Worm (Caenorhabditis elegans): Measurements from ENCODE around the gene C54F6.17.
"Not testable (repeated sequence)": the region's sequence is repeated elsewhere in the genome, so short reads cannot be mapped to it uniquely, and the experiment has no call there.

Gene C54F6.17

ce11 chrV:7547479-7547878 is 20.2 kb downstream of the C54F6.17 start, which contains the start of gene ftn-1:
ftn-1 (minus strand) TSS chrV:7547579.
- TF ChIP-seq unc-62 (GFP tag; optimal IDR thresholded peaks at IDR 0.05 in 1 of 2) (peak in 1 of 2 experiments; percentile 48), unc-62 (tag; optimal IDR thresholded peaks at IDR 0.05) (no peak), ama-1 (optimal IDR thresholded peaks at IDR 0.05) (peak; percentile 37), aly-2 (tag; optimal IDR thresholded peaks at IDR 0.05) (no peak), daf-16 (GFP tag; optimal IDR thresholded peaks at IDR 0.05) (no peak), daf-16 (tag; optimal IDR thresholded peaks at IDR 0.05) (peak; percentile 74)

- TF ChIP-seq dmd-9 (GFP tag; IDR thresholded peaks at IDR 0.05): no peak
- TF ChIP-seq nhr-77 (tag; optimal IDR thresholded peaks at IDR 0.05): no peak
- TF ChIP-seq pqm-1 (tag; optimal IDR thresholded peaks at IDR 0.05): peak; percentile 48
- peak; percentile 40 for TF ChIP-seq hlh-30 (tag; optimal IDR thresholded peaks at IDR 0.05; ENCODE audit: insufficient read depth)
- no peak for TF ChIP-seq nhr-10 (tag; optimal IDR thresholded peaks at IDR 0.05)
- TF ChIP-seq F37D6.2 (tag; optimal IDR thresholded peaks at IDR 0.05): no peak
- TF ChIP-seq mdl-1 (tag; optimal IDR thresholded peaks at IDR 0.05): no peak
- TF ChIP-seq Y105C5A.15 (GFP tag; IDR thresholded peaks at IDR 0.05): no peak
- peak in 1 of 2 experiments; percentile 70 for TF ChIP-seq hif-1 (tag; optimal IDR thresholded peaks at IDR 0.05)
- TF ChIP-seq nhr-6 (tag; optimal IDR thresholded peaks at IDR 0.05): no peak
- TF ChIP-seq R02D3.7 (tag; optimal IDR thresholded peaks at IDR 0.05): no peak
- TF ChIP-seq daf-8 (GFP tag; IDR thresholded peaks at IDR 0.05): no peak
- TF ChIP-seq daf-16 (GFP tag; optimal IDR thresholded peaks at IDR 0.05): no peak
- peak; percentile 97 for TF ChIP-seq daf-16 (tag; optimal IDR thresholded peaks at IDR 0.05)
- no peak for TF ChIP-seq ceh-32 (tag; optimal IDR thresholded peaks at IDR 0.05; ENCODE audit: poor library complexity)
- no peak for TF ChIP-seq nhr-28 (tag; optimal IDR thresholded peaks at IDR 0.05)
- peak; percentile 99 for TF ChIP-seq aha-1 (tag)
- no peak for TF ChIP-seq zfp-3 (GFP tag; conservative IDR thresholded peaks at IDR 0.05)
- no peak for TF ChIP-seq lin-13 (GFP tag; optimal IDR thresholded peaks at IDR 0.05)
- peak; percentile 66 for TF ChIP-seq dmd-6 (GFP tag; IDR thresholded peaks at IDR 0.05)
These were observed 20.8 kb downstream of the C54F6.17 start for ce11 chrV:7548017-7548416.

- TF ChIP-seq pha-4 (GFP tag; IDR thresholded peaks at IDR 0.05): peak; percentile 78
- TF ChIP-seq pha-4 (tag; optimal IDR thresholded peaks at IDR 0.05): not testable (repeated sequence)
- TF ChIP-seq F44E2.7 (GFP tag; IDR thresholded peaks at IDR 0.05): peak; percentile 79
- peak; percentile 62; the same call in 1 of the 2 replicates for TF ChIP-seq nhr-42 (GFP tag; IDR thresholded peaks at IDR 0.05)
- TF ChIP-seq tra-1 (GFP tag; IDR thresholded peaks at IDR 0.05): peak; percentile 66; the same call in 1 of the 2 replicates
- TF ChIP-seq D1046.2 (GFP tag; IDR thresholded peaks at IDR 0.05): peak; percentile 81; the same call in 1 of the 2 replicates
- peak; percentile 73; the same call in 1 of the 2 replicates for TF ChIP-seq nhr-41 (GFP tag; IDR thresholded peaks at IDR 0.05)
- TF ChIP-seq Y48G9A.11 (GFP tag; IDR thresholded peaks at IDR 0.05): peak; percentile 78; the same call in 1 of the 2 replicates
- TF ChIP-seq mdt-29 (GFP tag; IDR thresholded peaks at IDR 0.05): peak; percentile 71; the same call in 1 of the 2 replicates
- TF ChIP-seq lim-7 (GFP tag; IDR thresholded peaks at IDR 0.05): peak; percentile 90
- peak; percentile 0 for TF ChIP-seq lir-3 (tag; optimal IDR thresholded peaks at IDR 0.05)
- peak; percentile 76 for TF ChIP-seq dmd-9 (GFP tag; IDR thresholded peaks at IDR 0.05)
- 0 out of 2 replicates have a peak, but pooled peaks have one; percentile 18 for TF ChIP-seq mxl-2 (GFP tag; conservative IDR thresholded peaks at IDR 0.05)
- TF ChIP-seq ceh-44 (GFP tag; IDR thresholded peaks at IDR 0.05): peak; percentile 86
- 0 out of 2 replicates have a peak, but pooled peaks have one; percentile 39 for TF ChIP-seq php-3 (GFP tag; IDR thresholded peaks at IDR 0.05)
- peak; percentile 73 for TF ChIP-seq ZK337.2 (GFP tag; IDR thresholded peaks at IDR 0.05)
- peak in 1 of 2 experiments; percentile 76; a peak in 1 of 4 replicates for TF ChIP-seq madf-5 (GFP tag; IDR thresholded peaks at IDR 0.05)
- TF ChIP-seq snpc-1.2 (GFP tag; IDR thresholded peaks at IDR 0.05): peak; percentile 91
- TF ChIP-seq vab-7 (GFP tag; IDR thresholded peaks at IDR 0.05): peak; percentile 85
- TF ChIP-seq lin-1 (GFP tag; IDR thresholded peaks at IDR 0.05): peak; percentile 85
- 0 out of 2 replicates have a peak, but pooled peaks have one; percentile 10 for TF ChIP-seq Y75B8A.6 (GFP tag; IDR thresholded peaks at IDR 0.05)
- peak; percentile 87 for TF ChIP-seq Y105C5A.15 (GFP tag; IDR thresholded peaks at IDR 0.05)
- TF ChIP-seq madf-9 (GFP tag; conservative IDR thresholded peaks at IDR 0.05): peak; percentile 74
- peak; percentile 85 for TF ChIP-seq arid-1 (GFP tag; conservative IDR thresholded peaks at IDR 0.05)
- peak; percentile 95 for TF ChIP-seq dmd-8 (GFP tag; IDR thresholded peaks at IDR 0.05)
- TF ChIP-seq F26F4.8 (GFP tag; conservative IDR thresholded peaks at IDR 0.05): peak; percentile 95
- 0 out of 2 replicates have a peak, but pooled peaks have one; percentile 59 for TF ChIP-seq ceh-20 (GFP tag; IDR thresholded peaks at IDR 0.05)
These were observed 21.2 kb downstream of the C54F6.17 start for ce11 chrV:7548499-7548898.

All from whole organism, L4 larva.